Fruit fly (Drosophila melanogaster): Measurements from ENCODE around the gene CG7631.

The CG7631 gene

dm6 chr2L:15629596-15630168 lies 1.2 kb downstream of the CG7631 start, which contains the start of gene CG18480 (continued):
- TF ChIP-seq CG11504 (tag; optimal IDR thresholded peaks at IDR 0.05), result peak; percentile 44
- no peak for TF ChIP-seq Kr (GFP tag; optimal IDR thresholded peaks at IDR 0.05)
- TF ChIP-seq gce (GFP tag; IDR thresholded peaks at IDR 0.05), result 0 out of 3 replicates have a peak, but pooled peaks have one; percentile 32
- peak; percentile 2 for TF ChIP-seq dm (GFP tag; optimal IDR thresholded peaks at IDR 0.05)
- TF ChIP-seq row (GFP tag; IDR thresholded peaks at IDR 0.05), result peak; percentile 91
- TF ChIP-seq CG32532 (GFP tag; IDR thresholded peaks at IDR 0.05), result peak; percentile 69
- TF ChIP-seq CG3163 (GFP tag; optimal IDR thresholded peaks at IDR 0.05), result peak; percentile 32
- peak; percentile 7 for TF ChIP-seq CG10654 (GFP tag; optimal IDR thresholded peaks at IDR 0.05)
- TF ChIP-seq CG8359 (GFP tag; optimal IDR thresholded peaks at IDR 0.05; ENCODE audit: borderline replicate concordance), result no peak
- TF ChIP-seq Gug (GFP tag; IDR thresholded peaks at IDR 0.05), result no peak; the same call in 3 of the 4 replicates
- peak; percentile 93 for TF ChIP-seq Med (GFP tag)
- no peak for TF ChIP-seq Nf-YB (GFP tag; optimal IDR thresholded peaks at IDR 0.05)
- TF ChIP-seq crp (GFP tag; optimal IDR thresholded peaks at IDR 0.05), result peak in 1 of 2 experiments; percentile 25
- TF ChIP-seq CG15601 (tag; optimal IDR thresholded peaks at IDR 0.05), result no peak
- peak; percentile 24 for TF ChIP-seq pum (GFP tag; optimal IDR thresholded peaks at IDR 0.05)
- peak; percentile 79 for TF ChIP-seq ci (GFP tag; IDR thresholded peaks at IDR 0.05)
- TF ChIP-seq CG10321 (GFP tag; IDR thresholded peaks at IDR 0.05), result no peak
- peak; percentile 58 for TF ChIP-seq zfh2 (GFP tag; optimal IDR thresholded peaks at IDR 0.05)
- TF ChIP-seq Dip3 (GFP tag; optimal IDR thresholded peaks at IDR 0.05), result peak; percentile 42
- TF ChIP-seq kah (GFP tag; optimal IDR thresholded peaks at IDR 0.05), result no peak
- peak; percentile 41 for TF ChIP-seq CG12219 (GFP tag; optimal IDR thresholded peaks at IDR 0.05)
- 0 out of 2 replicates have a peak, but pooled peaks have one; percentile 22 for TF ChIP-seq CG17612 (GFP tag; IDR thresholded peaks at IDR 0.05)
- peak; percentile 51 for TF ChIP-seq Deaf1 (tag; optimal IDR thresholded peaks at IDR 0.05)
- TF ChIP-seq CoRest (tag; optimal IDR thresholded peaks at IDR 0.05), result peak; percentile 27
- peak; percentile 62 for TF ChIP-seq gem (tag; optimal IDR thresholded peaks at IDR 0.05)
- peak; percentile 46; the same call in 1 of the 2 replicates for TF ChIP-seq onecut (GFP tag; IDR thresholded peaks at IDR 0.05)
- TF ChIP-seq gcm2 (GFP tag; optimal IDR thresholded peaks at IDR 0.05), result no peak
- no peak for TF ChIP-seq wek (GFP tag; optimal IDR thresholded peaks at IDR 0.05)
- no peak for TF ChIP-seq pros (GFP tag; optimal IDR thresholded peaks at IDR 0.05)
- no peak for TF ChIP-seq yki (optimal IDR thresholded peaks at IDR 0.05)
- TF ChIP-seq Optix (GFP tag; IDR thresholded peaks at IDR 0.05), result 0 out of 3 replicates have a peak, but pooled peaks have one; percentile 47
- TF ChIP-seq CG14710 (tag; optimal IDR thresholded peaks at IDR 0.05), result no peak
- no peak for TF ChIP-seq crol (GFP tag; IDR thresholded peaks at IDR 0.05)
- TF ChIP-seq CG11456 (GFP tag; IDR thresholded peaks at IDR 0.05), result peak; percentile 73; the same call in 2 of the 3 replicates
- TF ChIP-seq CG6272 (GFP tag; IDR thresholded peaks at IDR 0.05), result no peak
- TF ChIP-seq bowl (GFP tag; IDR thresholded peaks at IDR 0.05), result no peak
- TF ChIP-seq HLH3B (GFP tag; IDR thresholded peaks at IDR 0.05), result 0 out of 2 replicates have a peak, but pooled peaks have one; percentile 44
- 0 out of 2 replicates have a peak, but pooled peaks have one; percentile 29 for TF ChIP-seq ranshi (GFP tag; IDR thresholded peaks at IDR 0.05)
- TF ChIP-seq CG7987 (GFP tag; optimal IDR thresholded peaks at IDR 0.05), result no peak
- 0 out of 3 replicates have a peak, but pooled peaks have one; percentile 34 for TF ChIP-seq CG2889 (GFP tag; IDR thresholded peaks at IDR 0.05)
- TF ChIP-seq BtbVII (GFP tag; optimal IDR thresholded peaks at IDR 0.05), result no peak
- TF ChIP-seq CG1647 (GFP tag; optimal IDR thresholded peaks at IDR 0.05), result no peak
- TF ChIP-seq ftz-f1 (GFP tag; optimal IDR thresholded peaks at IDR 0.05), result no peak
- peak; percentile 42 for TF ChIP-seq B-H2 (GFP tag; optimal IDR thresholded peaks at IDR 0.05)
- TF ChIP-seq sqz (GFP tag; optimal IDR thresholded peaks at IDR 0.05), result peak; percentile 87
- peak; percentile 46 for TF ChIP-seq CG7786 (GFP tag; optimal IDR thresholded peaks at IDR 0.05)
- peak; percentile 37; the same call in 1 of the 2 replicates for TF ChIP-seq lmd (GFP tag; IDR thresholded peaks at IDR 0.05)
- no peak for TF ChIP-seq CG8478 (optimal IDR thresholded peaks at IDR 0.05)
- TF ChIP-seq CG11696 (GFP tag; IDR thresholded peaks at IDR 0.05), result 0 out of 2 replicates have a peak, but pooled peaks have one; percentile 16
- peak; percentile 35 for TF ChIP-seq CG15514 (GFP tag; optimal IDR thresholded peaks at IDR 0.05)
- peak; percentile 18 for TF ChIP-seq Hr3 (GFP tag; optimal IDR thresholded peaks at IDR 0.05)
